Fruit fly (Drosophila melanogaster): ENCODE measurements around the gene Dhc16F.
A peak's percentile ranks its signal among the peaks of the same experiment; 100 is the strongest.

Gene Dhc16F

dm6 chrX:18018437-18019100 is 45.7 kb upstream of the Dhc16F start (continued):
- TF ChIP-seq Nf-YC (tag; optimal IDR thresholded peaks at IDR 0.05) (no peak), H15 (GFP tag; IDR thresholded peaks at IDR 0.05) (no peak), pita (GFP tag; optimal IDR thresholded peaks at IDR 0.05) (peak; percentile 7), cwo (GFP tag; optimal IDR thresholded peaks at IDR 0.05) (no peak)

DNA sequence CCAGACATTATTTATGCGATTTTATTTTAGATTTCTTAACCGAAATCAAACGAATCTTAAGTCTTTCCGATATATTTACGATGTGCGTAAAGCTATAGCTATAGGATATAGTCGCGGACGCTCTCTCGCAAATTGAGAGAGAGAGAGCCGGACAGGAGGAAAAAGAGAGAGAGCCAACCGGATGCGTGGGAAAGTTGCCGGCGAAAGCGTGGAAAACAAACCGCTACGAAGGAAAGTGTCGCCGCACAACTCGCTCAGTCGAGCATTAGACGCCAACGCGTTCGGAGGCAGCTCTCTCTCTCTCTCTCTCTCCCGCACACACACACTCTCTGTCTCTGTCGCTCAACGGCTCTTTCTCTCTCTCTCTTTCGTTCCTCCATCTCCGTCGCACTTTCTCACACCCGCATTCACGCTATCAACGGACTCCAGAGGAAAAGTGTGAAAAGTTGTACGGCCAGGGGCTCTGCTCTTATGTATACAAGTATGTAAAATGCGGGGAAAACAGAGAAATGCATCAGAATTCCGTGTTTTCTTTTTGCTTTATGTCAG is 40.6 kb upstream of the Dhc16F start, which contains the start of gene CG6867:
TSS of gene CG6867 (plus strand) at position 256 of the 549 bp plus-strand sequence.
- TF ChIP-seq corto (GFP tag; optimal IDR thresholded peaks at IDR 0.05), result no peak
- TF ChIP-seq Blimp-1 (GFP tag; optimal IDR thresholded peaks at IDR 0.05), result peak; percentile 31
- peak; percentile 59 for TF ChIP-seq Med (GFP tag)
- TF ChIP-seq crol (GFP tag; IDR thresholded peaks at IDR 0.05), result peak; percentile 54
- TF ChIP-seq nau (GFP tag; optimal IDR thresholded peaks at IDR 0.05), result peak; percentile 3
- TF ChIP-seq toy (GFP tag; IDR thresholded peaks at IDR 0.05), result no peak
- peak; percentile 31; the same call in 1 of the 2 replicates for TF ChIP-seq CG13287 (GFP tag; IDR thresholded peaks at IDR 0.05; ENCODE audit: partially characterized antibody)
- peak; percentile 71 for TF ChIP-seq Deaf1 (tag; optimal IDR thresholded peaks at IDR 0.05)
- TF ChIP-seq CG8290 (GFP tag; optimal IDR thresholded peaks at IDR 0.05), result no peak
- peak; percentile 16 to 25 for TF ChIP-seq CG8290 (tag; optimal IDR thresholded peaks at IDR 0.05)
- TF ChIP-seq ewg (GFP tag; optimal IDR thresholded peaks at IDR 0.05), result peak; percentile 54
- TF ChIP-seq CG32532 (GFP tag; IDR thresholded peaks at IDR 0.05), result 0 out of 2 replicates have a peak, but pooled peaks have one; percentile 16
- 0 out of 2 replicates have a peak, but pooled peaks have one; percentile 6 for TF ChIP-seq CG5953 (GFP tag; IDR thresholded peaks at IDR 0.05)
- TF ChIP-seq CG17385 (GFP tag; optimal IDR thresholded peaks at IDR 0.05), result peak; percentile 15
- TF ChIP-seq CG2199 (GFP tag; IDR thresholded peaks at IDR 0.05), result peak; percentile 75; the same call in 1 of the 3 replicates
- peak; percentile 74 for TF ChIP-seq gcm (GFP tag; optimal IDR thresholded peaks at IDR 0.05)
- TF ChIP-seq sd (tag; optimal IDR thresholded peaks at IDR 0.05), result peak; percentile 12
- no peak for TF ChIP-seq pita (GFP tag; optimal IDR thresholded peaks at IDR 0.05)
- 0 out of 2 replicates have a peak, but pooled peaks have one; percentile 21 for TF ChIP-seq unc-4 (GFP tag; IDR thresholded peaks at IDR 0.05; ENCODE audit: partially characterized antibody)
- TF ChIP-seq sr (GFP tag; IDR thresholded peaks at IDR 0.05), result peak; percentile 94
- no peak for TF ChIP-seq CG7963 (GFP tag; IDR thresholded peaks at IDR 0.05; ENCODE audit: partially characterized antibody)
- TF ChIP-seq ci (GFP tag; IDR thresholded peaks at IDR 0.05), result peak; percentile 54; the same call in 1 of the 3 replicates
- 0 out of 2 replicates have a peak, but pooled peaks have one; percentile 17 for TF ChIP-seq Atf6 (GFP tag; IDR thresholded peaks at IDR 0.05)
- TF ChIP-seq CG1832 (GFP tag; optimal IDR thresholded peaks at IDR 0.05), result peak; percentile 81
- TF ChIP-seq CG13894 (tag; optimal IDR thresholded peaks at IDR 0.05), result peak; percentile 57
- peak; percentile 56 for TF ChIP-seq CG5180 (GFP tag; optimal IDR thresholded peaks at IDR 0.05)
- no peak for TF ChIP-seq CG17359 (tag; optimal IDR thresholded peaks at IDR 0.05)
- TF ChIP-seq Elba2 (GFP tag; optimal IDR thresholded peaks at IDR 0.05), result no peak
- 0 out of 3 replicates have a peak, but pooled peaks have one; percentile 11 for TF ChIP-seq knrl (GFP tag; IDR thresholded peaks at IDR 0.05; ENCODE audit: partially characterized antibody)
- peak; percentile 4 for TF ChIP-seq CG11504 (tag; optimal IDR thresholded peaks at IDR 0.05)
- peak; percentile 8 for TF ChIP-seq scrt (GFP tag; optimal IDR thresholded peaks at IDR 0.05)
- TF ChIP-seq Bgb (GFP tag; IDR thresholded peaks at IDR 0.05; ENCODE audit: partially characterized antibody), result no peak; the same call in 1 of the 2 replicates
- peak; percentile 16 for TF ChIP-seq Ets65A (GFP tag)
- TF ChIP-seq Trl (optimal IDR thresholded peaks at IDR 0.05), result peak; percentile 61 to 73
- peak; percentile 3 for TF ChIP-seq Trl (GFP tag; optimal IDR thresholded peaks at IDR 0.05)
- TF ChIP-seq Nf-YC (tag; optimal IDR thresholded peaks at IDR 0.05), result peak; percentile 50
- peak; percentile 64 for TF ChIP-seq Jarid2 (GFP tag; optimal IDR thresholded peaks at IDR 0.05)
- TF ChIP-seq CG8478 (optimal IDR thresholded peaks at IDR 0.05), result peak; percentile 86
- TF ChIP-seq CG10321 (GFP tag; IDR thresholded peaks at IDR 0.05), result peak; percentile 80
- TF ChIP-seq abd-A (tag; optimal IDR thresholded peaks at IDR 0.05), result peak; percentile 30
- peak; percentile 25; the same call in 1 of the 2 replicates for TF ChIP-seq vvl (GFP tag; IDR thresholded peaks at IDR 0.05)
- TF ChIP-seq chm (GFP tag; IDR thresholded peaks at IDR 0.05), result 0 out of 2 replicates have a peak, but pooled peaks have one; percentile 30
- 0 out of 2 replicates have a peak, but pooled peaks have one; percentile 44 for TF ChIP-seq CG16779 (GFP tag; IDR thresholded peaks at IDR 0.05)
- TF ChIP-seq CG10979 (tag; optimal IDR thresholded peaks at IDR 0.05), result no peak
